Worm (Caenorhabditis elegans) whole organism, L2 larva: ENCODE results near the gene lin-24.

ENCODE experiments used
- C34F6.9 ChIP-seq: fragments of 150-350 bp; optimal IDR thresholded peaks from 2 replicates; lab custom pipeline; 2014; ENCODE audit warnings: missing biosample characterization, missing genetic modification characterization
- F13H6.1 ChIP-seq: sonication (generic microtip); optimal IDR thresholded peaks from 2 replicates; lab custom pipeline; 2016; ENCODE audit warnings: missing genetic modification characterization, missing compliant biosample characterization
- R02D3.7 ChIP-seq: fragments of 150-350 bp; optimal IDR thresholded peaks from 2 replicates; lab custom pipeline; 2014; ENCODE audit warnings: missing biosample characterization, missing genetic modification characterization
- Y55F3AM.14 ChIP-seq: fragments of 200-800 bp; sonication (Bioruptor generic); optimal IDR thresholded peaks from 2 replicates; lab custom pipeline; 2018; ENCODE audit warnings: mild to moderate bottlenecking, missing genetic modification characterization, missing compliant biosample characterization
- ZK546.5 ChIP-seq: sonication (generic microtip); optimal IDR thresholded peaks from 2 replicates; lab custom pipeline; 2017; ENCODE audit warnings: missing biosample characterization, missing genetic modification characterization
- alr-1 ChIP-seq: fragments of 150-350 bp; optimal IDR thresholded peaks from 2 replicates; lab custom pipeline; 2014; ENCODE audit warnings: missing biosample characterization, missing genetic modification characterization
- aly-2 ChIP-seq: fragments of 150-350 bp; optimal IDR thresholded peaks from 2 replicates; lab custom pipeline; 2014; ENCODE audit warnings: missing biosample characterization, missing genetic modification characterization
- ama-1 ChIP-seq: fragments of 150-350 bp; optimal IDR thresholded peaks from 2 replicates; lab custom pipeline; 2018; ENCODE audit warnings: inconsistent platforms
- blmp-1 ChIP-seq: sonication (generic microtip); optimal IDR thresholded peaks from 2 replicates; lab custom pipeline; 2017; ENCODE audit warnings: missing genetic modification characterization, mild to moderate bottlenecking, missing compliant biosample characterization, antibody characterized with exemption, moderate library complexity; ENCODE audit not compliant: insufficient read depth
- ceh-16 ChIP-seq: fragments of 150-350 bp; optimal IDR thresholded peaks from 2 replicates; lab custom pipeline; 2014; ENCODE audit warnings: missing biosample characterization, missing genetic modification characterization
- ceh-82 ChIP-seq: fragments of 150-350 bp; optimal IDR thresholded peaks from 2 replicates; lab custom pipeline; 2014; ENCODE audit warnings: missing biosample characterization, missing genetic modification characterization
- crh-2 ChIP-seq: sonication (generic microtip); optimal IDR thresholded peaks from 2 replicates; lab custom pipeline; 2017; ENCODE audit warnings: missing biosample characterization, missing genetic modification characterization
- dmd-4 ChIP-seq: sonication (generic microtip); optimal IDR thresholded peaks from 2 replicates; lab custom pipeline; 2017; ENCODE audit warnings: missing biosample characterization, missing genetic modification characterization
- egl-27 ChIP-seq: sonication (generic microtip); optimal IDR thresholded peaks from 3 replicates; lab custom pipeline; 2017; ENCODE audit warnings: missing biosample characterization, missing genetic modification reagents, missing genetic modification characterization
- elt-1 ChIP-seq: fragments of 150-350 bp; optimal IDR thresholded peaks from 2 replicates; lab custom pipeline; 2014; ENCODE audit warnings: missing biosample characterization, missing genetic modification characterization
- elt-3 ChIP-seq: sonication (generic microtip); optimal IDR thresholded peaks from 2 replicates; lab custom pipeline; 2017; ENCODE audit warnings: missing biosample characterization, missing genetic modification characterization
- fos-1 ChIP-seq: fragments of 150-350 bp; optimal IDR thresholded peaks from 2 replicates; lab custom pipeline; 2014; ENCODE audit warnings: missing biosample characterization, missing genetic modification characterization
- gmeb-1 ChIP-seq: fragments of 150-350 bp; optimal IDR thresholded peaks from 2 replicates; lab custom pipeline; 2014; ENCODE audit warnings: missing biosample characterization, missing genetic modification characterization
- lin-11 ChIP-seq: fragments of 150-350 bp; sonication (generic microtip); optimal IDR thresholded peaks from 2 replicates; lab custom pipeline; 2014; ENCODE audit warnings: missing biosample characterization, missing genetic modification characterization, inconsistent platforms, mixed read lengths
- lin-13 ChIP-seq: fragments of 150-350 bp; optimal IDR thresholded peaks from 2 replicates; lab custom pipeline; 2014; ENCODE audit warnings: missing biosample characterization, missing genetic modification reagents, missing genetic modification characterization
- lin-39 ChIP-seq: fragments of 150-350 bp; optimal IDR thresholded peaks from 2 replicates; lab custom pipeline; 2014; ENCODE audit warnings: missing biosample characterization, missing genetic modification reagents, missing genetic modification characterization
- lsy-2 ChIP-seq, 2 experiments: fragments of 150-350 bp in 1 of 2; sonication (generic microtip) in 1 of 2; optimal IDR thresholded peaks; 2 replicates each; lab custom pipeline; 2014 to 2017; ENCODE audit warnings: missing biosample characterization in 2 of 2, missing genetic modification characterization in 2 of 2
- mab-5 ChIP-seq: fragments of 150-350 bp; optimal IDR thresholded peaks from 2 replicates; lab custom pipeline; 2014; ENCODE audit warnings: missing biosample characterization, missing genetic modification characterization
- mbf-1 ChIP-seq: sonication (generic microtip); optimal IDR thresholded peaks from 2 replicates; lab custom pipeline; 2017; ENCODE audit warnings: missing biosample characterization, missing genetic modification characterization
- mdl-1 ChIP-seq, 2 experiments: fragments of 150-350 bp in 1 of 2; sonication (generic microtip) in 1 of 2; optimal IDR thresholded peaks; 2 replicates each; lab custom pipeline; 2017; ENCODE audit warnings: missing biosample characterization in 2 of 2, missing genetic modification characterization in 2 of 2
- nhr-10 ChIP-seq: sonication (generic microtip); optimal IDR thresholded peaks from 2 replicates; lab custom pipeline; 2017; ENCODE audit warnings: missing biosample characterization, missing genetic modification characterization
- nhr-11 ChIP-seq: fragments of 150-350 bp; optimal IDR thresholded peaks from 2 replicates; lab custom pipeline; 2014; ENCODE audit warnings: missing biosample characterization, missing genetic modification characterization
- nhr-12 ChIP-seq: fragments of 150-350 bp; optimal IDR thresholded peaks from 2 replicates; lab custom pipeline; 2014; ENCODE audit warnings: missing biosample characterization, missing genetic modification characterization
- nhr-129 ChIP-seq: fragments of 150-350 bp; optimal IDR thresholded peaks from 2 replicates; lab custom pipeline; 2014; ENCODE audit warnings: missing biosample characterization, missing genetic modification characterization
- nhr-21 ChIP-seq: fragments of 150-350 bp; optimal IDR thresholded peaks from 2 replicates; lab custom pipeline; 2014; ENCODE audit warnings: missing biosample characterization, missing genetic modification characterization
- nhr-23 ChIP-seq: fragments of 150-350 bp; optimal IDR thresholded peaks from 2 replicates; lab custom pipeline; 2014; ENCODE audit warnings: missing biosample characterization, missing genetic modification reagents, missing genetic modification characterization
- nhr-237 ChIP-seq: fragments of 150-350 bp; optimal IDR thresholded peaks from 2 replicates; lab custom pipeline; 2014; ENCODE audit warnings: missing biosample characterization, missing genetic modification characterization
- nhr-25 ChIP-seq: fragments of 150-350 bp; sonication (generic microtip); optimal IDR thresholded peaks from 3 replicates; lab custom pipeline; 2014; ENCODE audit warnings: missing biosample characterization, missing genetic modification characterization
- nhr-6 ChIP-seq: fragments of 150-350 bp; optimal IDR thresholded peaks from 2 replicates; lab custom pipeline; 2014; ENCODE audit warnings: missing biosample characterization, missing genetic modification characterization
- nhr-77 ChIP-seq: fragments of 150-350 bp; optimal IDR thresholded peaks from 2 replicates; lab custom pipeline; 2014; ENCODE audit warnings: missing biosample characterization, missing genetic modification characterization
- peb-1 ChIP-seq: fragments of 150-350 bp; optimal IDR thresholded peaks from 2 replicates; lab custom pipeline; 2014; ENCODE audit warnings: missing biosample characterization, missing genetic modification characterization
- sem-4 ChIP-seq: fragments of 150-350 bp; optimal IDR thresholded peaks from 2 replicates; lab custom pipeline; 2014; ENCODE audit warnings: missing biosample characterization, missing genetic modification reagents, missing genetic modification characterization
- skn-1 ChIP-seq: sonication (generic microtip); optimal IDR thresholded peaks from 2 replicates; lab custom pipeline; 2017; ENCODE audit warnings: missing biosample characterization, missing genetic modification characterization
- sma-3 ChIP-seq: sonication (generic microtip); optimal IDR thresholded peaks from 2 replicates; lab custom pipeline; 2016; ENCODE audit warnings: missing genetic modification reagents, missing genetic modification characterization, missing compliant biosample characterization
- sma-9 ChIP-seq, 2 experiments: fragments of 150-350 bp in 1 of 2; sonication (generic microtip) in 1 of 2; optimal IDR thresholded peaks; 2 replicates each; lab custom pipeline; 2014 to 2016; ENCODE audit warnings: missing genetic modification characterization in 2 of 2, mild to moderate bottlenecking in 1 of 2, missing biosample characterization in 1 of 2, missing compliant biosample characterization in 1 of 2, missing genetic modification reagents in 1 of 2, moderate library complexity in 1 of 2
- snpc-4 ChIP-seq: fragments of 150-350 bp; optimal IDR thresholded peaks from 2 replicates; lab custom pipeline; 2014; ENCODE audit warnings: missing biosample characterization, missing genetic modification characterization
- unc-39 ChIP-seq: fragments of 150-350 bp; optimal IDR thresholded peaks from 2 replicates; lab custom pipeline; 2014; ENCODE audit warnings: missing biosample characterization, missing genetic modification characterization
- unc-55 ChIP-seq: fragments of 150-350 bp; sonication (generic microtip); optimal IDR thresholded peaks from 3 replicates; lab custom pipeline; 2014; ENCODE audit warnings: missing biosample characterization, missing genetic modification reagents, missing genetic modification characterization
- unc-62 ChIP-seq: fragments of 150-350 bp; optimal IDR thresholded peaks from 2 replicates; lab custom pipeline; 2014; ENCODE audit warnings: missing biosample characterization, missing genetic modification reagents, missing genetic modification characterization
- zag-1 ChIP-seq: fragments of 150-350 bp; optimal IDR thresholded peaks from 2 replicates; lab custom pipeline; 2014; ENCODE audit warnings: missing biosample characterization, missing genetic modification characterization
- ztf-1 ChIP-seq: fragments of 200-800 bp; sonication (Bioruptor generic); conservative IDR thresholded peaks from 2 replicates; pipeline ENCODE4 v1.3.6; 2022; ENCODE audit warnings: missing genetic modification characterization, missing compliant biosample characterization
- ztf-11 ChIP-seq: sonication (generic microtip); optimal IDR thresholded peaks from 2 replicates; lab custom pipeline; 2017; ENCODE audit warnings: missing biosample characterization, missing genetic modification characterization
- ztf-4 ChIP-seq: fragments of 150-350 bp; optimal IDR thresholded peaks from 2 replicates; lab custom pipeline; 2014; ENCODE audit warnings: missing biosample characterization, missing genetic modification characterization

The lin-24 gene

ce11 chrIV:12086498-12086897 lies 42.8 kb upstream of the lin-24 start:
- TF ChIP-seq ztf-1 (GFP tag; lab: Robert Waterston, UW) (no peak), nhr-237 (tag; lab: Kevin White, UChicago) (no peak), fos-1 (tag; lab: Kevin White, UChicago) (peak; percentile 51), nhr-10 (tag; lab: Kevin White, UChicago) (no peak), mbf-1 (tag; lab: Kevin White, UChicago) (no peak), nhr-129 (tag; lab: Kevin White, UChicago) (peak; percentile 95), unc-55 (GFP tag; lab: Kevin White, UChicago) (no peak), lin-13 (GFP tag; lab: Kevin White, UChicago) (peak; percentile 62), aly-2 (tag; lab: Kevin White, UChicago) (no peak), nhr-77 (tag; lab: Kevin White, UChicago) (peak; percentile 30), skn-1 (tag; lab: Kevin White, UChicago) (no peak), nhr-6 (tag; lab: Kevin White, UChicago) (no peak), R02D3.7 (no peak), F13H6.1 (tag; lab: Kevin White, UChicago) (peak; percentile 76), ztf-4 (tag; lab: Kevin White, UChicago) (no peak), nhr-12 (tag; lab: Kevin White, UChicago) (no peak), mab-5 (tag; lab: Kevin White, UChicago) (no peak), lsy-2 (tag; optimal IDR thresholded peaks at IDR 0.05; lab: Kevin White, UChicago) (peak; percentile 26 to 59), zag-1 (tag; lab: Kevin White, UChicago) (peak; percentile 36), snpc-4 (tag; lab: Kevin White, UChicago) (no peak), nhr-21 (tag; lab: Kevin White, UChicago) (peak; percentile 52), elt-3 (tag; lab: Kevin White, UChicago) (no peak), egl-27 (tag; lab: Kevin White, UChicago) (peak; percentile 49), ZK546.5 (tag; lab: Kevin White, UChicago) (no peak), lin-39 (tag; lab: Kevin White, UChicago) (no peak), lin-11 (tag; lab: Kevin White, UChicago) (peak; percentile 10), ceh-82 (tag; lab: Kevin White, UChicago) (peak; percentile 37), peb-1 (tag; lab: Kevin White, UChicago) (no peak), Y55F3AM.14 (peak; percentile 75), alr-1 (tag; lab: Kevin White, UChicago) (no peak), mdl-1 (tag; optimal IDR thresholded peaks at IDR 0.05; lab: Kevin White, UChicago) (peak in 1 of 2 experiments; percentile 57), sma-9 (GFP tag; optimal IDR thresholded peaks at IDR 0.05; lab: Kevin White, UChicago) (peak; percentile 67), sma-9 (tag; optimal IDR thresholded peaks at IDR 0.05; lab: Kevin White, UChicago) (no peak), nhr-25 (peak; percentile 50), blmp-1 (peak; percentile 55), sma-3 (GFP tag; lab: Kevin White, UChicago) (peak; percentile 76), ama-1 (lab: Kevin White, UChicago) (no peak), ceh-16 (tag; lab: Kevin White, UChicago) (peak; percentile 79), ztf-11 (no peak), unc-62 (GFP tag; lab: Kevin White, UChicago) (no peak), elt-1 (tag; lab: Kevin White, UChicago) (no peak), gmeb-1 (tag; lab: Kevin White, UChicago) (peak; percentile 70), unc-39 (no peak), crh-2 (peak; percentile 77), C34F6.9 (tag; lab: Kevin White, UChicago) (peak; percentile 64), dmd-4 (tag; lab: Kevin White, UChicago) (no peak), sem-4 (tag; lab: Kevin White, UChicago) (peak; percentile 53), nhr-23 (no peak), nhr-11 (tag; lab: Kevin White, UChicago) (no peak)
